Worm (Caenorhabditis elegans): Measurements from ENCODE around the gene F32E10.5.

Gene F32E10.5

ce11 chrIV:7561614-7562142 lies 16.5 kb downstream of the F32E10.5 start, which contains the start of gene ima-3 (continued):
- TF ChIP-seq nhr-77 (tag; optimal IDR thresholded peaks at IDR 0.05) = peak; percentile 48
- TF ChIP-seq lin-14 (GFP tag; optimal IDR thresholded peaks at IDR 0.05) = peak; percentile 16
- TF ChIP-seq sup-37 (GFP tag; optimal IDR thresholded peaks at IDR 0.05) = no peak
- TF ChIP-seq nhr-19 (GFP tag; conservative IDR thresholded peaks at IDR 0.05) = no peak
- peak; percentile 87 for TF ChIP-seq C16A3.4 (tag; optimal IDR thresholded peaks at IDR 0.05)

- peak; percentile 45 for TF ChIP-seq blmp-1 (tag; optimal IDR thresholded peaks at IDR 0.05)
- no peak for TF ChIP-seq C34B4.2 (tag; optimal IDR thresholded peaks at IDR 0.05)
These were observed 18.9 kb downstream of the F32E10.5 start for ce11 chrIV:7559237-7559636.

ce11 chrIV:7558653-7559052 lies 19.5 kb downstream of the F32E10.5 start:
- no peak for TF ChIP-seq grh-1 (GFP tag; IDR thresholded peaks at IDR 0.05)
- no peak for TF ChIP-seq tlp-1 (tag; optimal IDR thresholded peaks at IDR 0.05)
- TF ChIP-seq mep-1 (tag; optimal IDR thresholded peaks at IDR 0.05) = no peak
- TF ChIP-seq nhr-19 (GFP tag; conservative IDR thresholded peaks at IDR 0.05) = no peak
- TF ChIP-seq ces-1 (GFP tag; optimal IDR thresholded peaks at IDR 0.05) = no peak
- no peak for TF ChIP-seq ceh-63 (GFP tag; optimal IDR thresholded peaks at IDR 0.05)
- TF ChIP-seq rnt-1 (tag; optimal IDR thresholded peaks at IDR 0.05) = no peak
- TF ChIP-seq elt-3 (tag; optimal IDR thresholded peaks at IDR 0.05) = no peak
- TF ChIP-seq C16A3.4 (tag; optimal IDR thresholded peaks at IDR 0.05) = no peak
- TF ChIP-seq egl-13 (tag; optimal IDR thresholded peaks at IDR 0.05) = no peak
- no peak for TF ChIP-seq F16B12.6 (tag; optimal IDR thresholded peaks at IDR 0.05)

ce11 chrIV:7556265-7556866 lies 21.8 kb downstream of the F32E10.5 start, which contains the start of the genes F49E8.7, F49E8.8 and nprl-2:
Gene F49E8.7, minus strand, starts transcription at chrIV:7556365.
Gene F49E8.8, plus strand, starts transcription at chrIV:7556637.
Gene nprl-2, plus strand, starts transcription at chrIV:7556816.
- TF ChIP-seq efl-1 (optimal IDR thresholded peaks at IDR 0.05) (no peak), efl-1 (GFP tag; optimal IDR thresholded peaks at IDR 0.05 in 1 of 2) (peak in 1 of 2 experiments; percentile 22), F16B12.6 (tag; optimal IDR thresholded peaks at IDR 0.05) (peak; percentile 61), ceh-8 (GFP tag; optimal IDR thresholded peaks at IDR 0.05) (no peak)

ce11 chrIV:7554351-7554750 lies 23.8 kb downstream of the F32E10.5 start, which contains the start of gene F49E8.6:
Gene F49E8.6, minus strand, starts transcription at chrIV:7554667.
- peak; percentile 30 for TF ChIP-seq lin-14 (GFP tag; optimal IDR thresholded peaks at IDR 0.05)
- no peak for TF ChIP-seq alr-1 (tag; optimal IDR thresholded peaks at IDR 0.05; ENCODE audit: borderline replicate concordance)
- no peak for TF ChIP-seq dsc-1 (tag; optimal IDR thresholded peaks at IDR 0.05)
- TF ChIP-seq aly-2 (tag; optimal IDR thresholded peaks at IDR 0.05) = no peak
- TF ChIP-seq nhr-71 (tag; optimal IDR thresholded peaks at IDR 0.05) = peak; percentile 19
- TF ChIP-seq nhr-90 (tag; optimal IDR thresholded peaks at IDR 0.05; ENCODE audit: poor library complexity) = no peak
- TF ChIP-seq elt-3 (tag; optimal IDR thresholded peaks at IDR 0.05) = no peak
- no peak for TF ChIP-seq sptf-1 (tag; optimal IDR thresholded peaks at IDR 0.05)
- TF ChIP-seq lsy-2 (tag; optimal IDR thresholded peaks at IDR 0.05) = peak in 1 of 2 experiments; percentile 33
- no peak for TF ChIP-seq pqm-1 (tag; optimal IDR thresholded peaks at IDR 0.05)
- TF ChIP-seq dpl-1 (GFP tag; optimal IDR thresholded peaks at IDR 0.05) = peak in 1 of 3 experiments; percentile 2
- TF ChIP-seq unc-62 (GFP tag; optimal IDR thresholded peaks at IDR 0.05) = no peak
- peak; percentile 81 for TF ChIP-seq fkh-8 (tag; optimal IDR thresholded peaks at IDR 0.05)

- TF ChIP-seq mep-1 (tag; optimal IDR thresholded peaks at IDR 0.05) (peak; percentile 5), ztf-4 (tag; optimal IDR thresholded peaks at IDR 0.05) (no peak), pqm-1 (tag; optimal IDR thresholded peaks at IDR 0.05) (no peak), aly-2 (tag; optimal IDR thresholded peaks at IDR 0.05) (no peak), tbx-2 (tag; optimal IDR thresholded peaks at IDR 0.05) (no peak), lin-15B (tag; optimal IDR thresholded peaks at IDR 0.05) (no peak), nhr-71 (tag; optimal IDR thresholded peaks at IDR 0.05) (peak; percentile 30), F16B12.6 (tag; optimal IDR thresholded peaks at IDR 0.05) (peak; percentile 4), nhr-20 (tag; optimal IDR thresholded peaks at IDR 0.05) (peak; percentile 48), lsy-2 (tag; optimal IDR thresholded peaks at IDR 0.05) (peak in 1 of 2 experiments; percentile 26), efl-1 (optimal IDR thresholded peaks at IDR 0.05) (peak; percentile 4 to 7), efl-1 (GFP tag; optimal IDR thresholded peaks at IDR 0.05 in 1 of 2) (peak in 1 of 2 experiments; percentile 13), snu-23 (GFP tag; optimal IDR thresholded peaks at IDR 0.05) (peak; percentile 58), swsn-7 (tag; optimal IDR thresholded peaks at IDR 0.05) (no peak), zag-1 (tag; optimal IDR thresholded peaks at IDR 0.05) (no peak), alr-1 (tag; optimal IDR thresholded peaks at IDR 0.05; ENCODE audit: borderline replicate concordance) (no peak), dpl-1 (GFP tag; optimal IDR thresholded peaks at IDR 0.05) (no peak), lin-35 (GFP tag; optimal IDR thresholded peaks at IDR 0.05) (peak in 1 of 2 experiments; percentile 54), hlh-4 (tag; optimal IDR thresholded peaks at IDR 0.05) (no peak)
These were observed 25.1 kb downstream of the F32E10.5 start, which contains the start of gene dif-1 for ce11 chrIV:7552958-7553553. Gene dif-1, minus strand, starts transcription at chrIV:7553008.

Data from whole organism, L1 larva.